Worm (Caenorhabditis elegans) whole organism, L4 larva: ENCODE data around the gene soc-1.

Experiments
- D1046.2 ChIP-seq: fragments of 200-800 bp; sonication (Bioruptor generic); IDR thresholded peaks from 2 replicates; pipeline ENCODE4 v1.3.6; 2022; ENCODE audit warnings: missing genetic modification characterization, missing compliant biosample characterization
- F37D6.2 ChIP-seq: sonication (generic microtip); optimal IDR thresholded peaks from 2 replicates; lab custom pipeline; 2016; ENCODE audit warnings: mild to moderate bottlenecking, missing genetic modification characterization, missing compliant biosample characterization
- R02D3.7 ChIP-seq: fragments of 150-350 bp; sonication (generic microtip); optimal IDR thresholded peaks from 3 replicates; lab custom pipeline; 2014; ENCODE audit warnings: missing biosample characterization, missing genetic modification characterization
- T26A8.4 ChIP-seq: fragments of 200-800 bp; sonication (Bioruptor generic); IDR thresholded peaks from 2 replicates; pipeline ENCODE4 v1.3.6; 2022; ENCODE audit warnings: missing genetic modification characterization, missing compliant biosample characterization
- Y105C5A.15 ChIP-seq: fragments of 200-800 bp; sonication (Bioruptor generic); IDR thresholded peaks from 2 replicates; pipeline ENCODE4 v1.3.6; 2022; ENCODE audit warnings: missing genetic modification characterization, missing compliant biosample characterization
- Y48G9A.11 ChIP-seq: fragments of 200-800 bp; sonication (Bioruptor generic); IDR thresholded peaks from 2 replicates; pipeline ENCODE4 v1.3.6; 2022; ENCODE audit warnings: missing genetic modification reagents, missing genetic modification characterization, missing compliant biosample characterization
- Y75B8A.6 ChIP-seq: fragments of 200-800 bp; sonication (Bioruptor generic); IDR thresholded peaks from 2 replicates; pipeline ENCODE4 v1.3.6; 2022; ENCODE audit warnings: missing genetic modification reagents, missing genetic modification characterization, missing compliant biosample characterization
- ama-1 ChIP-seq: fragments of 150-350 bp; optimal IDR thresholded peaks from 2 replicates; lab custom pipeline; 2014; ENCODE audit warnings: inconsistent platforms, mixed read lengths
- arid-1 ChIP-seq: fragments of 200-800 bp; sonication (Bioruptor generic); conservative IDR thresholded peaks from 2 replicates; pipeline ENCODE4 v1.3.6; 2022; ENCODE audit warnings: missing genetic modification reagents, missing genetic modification characterization, missing compliant biosample characterization
- ceh-44 ChIP-seq: fragments of 200-800 bp; sonication (Bioruptor generic); IDR thresholded peaks from 2 replicates; pipeline ENCODE4 v1.3.6; 2022; ENCODE audit warnings: missing genetic modification reagents, missing genetic modification characterization, missing compliant biosample characterization
- ceh-62 ChIP-seq: sonication (generic microtip); optimal IDR thresholded peaks from 2 replicates; lab custom pipeline; 2017; ENCODE audit warnings: missing biosample characterization, missing genetic modification characterization
- ces-1 ChIP-seq: fragments of 150-350 bp; sonication (generic microtip); optimal IDR thresholded peaks from 4 replicates; lab custom pipeline; 2014; ENCODE audit warnings: missing biosample characterization, missing genetic modification reagents, missing genetic modification characterization
- ctbp-1 ChIP-seq: fragments of 200-800 bp; sonication (Bioruptor generic); IDR thresholded peaks from 2 replicates; pipeline ENCODE4 v1.3.6; 2022; ENCODE audit warnings: missing genetic modification reagents, missing genetic modification characterization, missing compliant biosample characterization
- daf-12 ChIP-seq: fragments of 150-350 bp; optimal IDR thresholded peaks from 2 replicates; lab custom pipeline; 2014; ENCODE audit warnings: missing biosample characterization, missing genetic modification reagents, missing genetic modification characterization
- daf-19 ChIP-seq: fragments of 200-800 bp; sonication (Bioruptor generic); conservative IDR thresholded peaks from 2 replicates; pipeline ENCODE4 v1.3.6; 2022; ENCODE audit warnings: missing genetic modification characterization, missing compliant biosample characterization
- dve-1 ChIP-seq: sonication (generic microtip); optimal IDR thresholded peaks from 2 replicates; lab custom pipeline; 2017; ENCODE audit warnings: antibody characterized with exemption, mild to moderate bottlenecking, missing genetic modification characterization, missing compliant biosample characterization; ENCODE audit not compliant: insufficient read depth
- egl-27 ChIP-seq: sonication (generic microtip); optimal IDR thresholded peaks from 3 replicates; lab custom pipeline; 2017; ENCODE audit warnings: missing biosample characterization, missing genetic modification reagents, missing genetic modification characterization
- fos-1 ChIP-seq: fragments of 150-350 bp; optimal IDR thresholded peaks from 2 replicates; lab custom pipeline; 2014; ENCODE audit warnings: missing biosample characterization, missing genetic modification characterization
- hlh-11 ChIP-seq: fragments of 200-800 bp; sonication (Bioruptor generic); optimal IDR thresholded peaks from 2 replicates; lab custom pipeline; 2018; ENCODE audit warnings: mild to moderate bottlenecking, missing genetic modification characterization, missing compliant biosample characterization
- hlh-30 ChIP-seq: sonication (generic microtip); optimal IDR thresholded peaks from 2 replicates; lab custom pipeline; 2017; ENCODE audit warnings: antibody characterized with exemption, mild to moderate bottlenecking, missing genetic modification characterization, missing compliant biosample characterization; ENCODE audit not compliant: insufficient read depth
- jun-1 ChIP-seq: fragments of 150-350 bp; optimal IDR thresholded peaks from 2 replicates; lab custom pipeline; 2014; ENCODE audit warnings: missing biosample characterization, missing genetic modification reagents, missing genetic modification characterization
- lin-1 ChIP-seq: fragments of 200-800 bp; sonication (Bioruptor generic); IDR thresholded peaks from 2 replicates; pipeline ENCODE4 v1.3.6; 2022; ENCODE audit warnings: missing genetic modification reagents, missing genetic modification characterization, missing compliant biosample characterization
- lin-13 ChIP-seq: fragments of 150-350 bp; optimal IDR thresholded peaks from 2 replicates; lab custom pipeline; 2014; ENCODE audit warnings: missing biosample characterization, missing genetic modification reagents, missing genetic modification characterization
- lin-29 ChIP-seq: fragments of 200-800 bp; sonication (Bioruptor generic); IDR thresholded peaks from 2 replicates; pipeline ENCODE4 v1.3.6; 2022; ENCODE audit warnings: missing genetic modification reagents, missing genetic modification characterization, missing compliant biosample characterization
- lin-38 ChIP-seq: fragments of 200-800 bp; sonication (Bioruptor generic); IDR thresholded peaks from 2 replicates; pipeline ENCODE4 v1.3.6; 2022; ENCODE audit warnings: missing genetic modification reagents, missing genetic modification characterization, missing compliant biosample characterization
- lin-39 ChIP-seq: fragments of 150-350 bp; optimal IDR thresholded peaks from 2 replicates; lab custom pipeline; 2014; ENCODE audit warnings: missing biosample characterization, missing genetic modification reagents, missing genetic modification characterization
- madf-5 ChIP-seq, 2 experiments: fragments of 200-800 bp; sonication (Bioruptor generic); IDR thresholded peaks; 2 replicates each; pipeline ENCODE4 v1.3.6; 2022; ENCODE audit warnings: missing compliant biosample characterization in 2 of 2, missing genetic modification characterization in 2 of 2
- madf-9 ChIP-seq: fragments of 200-800 bp; sonication (Bioruptor generic); conservative IDR thresholded peaks from 2 replicates; pipeline ENCODE4 v1.3.6; 2022; ENCODE audit warnings: missing genetic modification reagents, missing genetic modification characterization, missing compliant biosample characterization
- mes-2 ChIP-seq: sonication (generic microtip); optimal IDR thresholded peaks from 2 replicates; lab custom pipeline; 2016; ENCODE audit warnings: missing genotype, mild to moderate bottlenecking, missing genetic modification characterization, missing compliant biosample characterization; ENCODE audit not compliant: poor library complexity, severe bottlenecking
- nhr-111 ChIP-seq: fragments of 200-800 bp; sonication (Bioruptor generic); optimal IDR thresholded peaks from 2 replicates; lab custom pipeline; 2018; ENCODE audit warnings: mild to moderate bottlenecking, missing genetic modification characterization, missing compliant biosample characterization
- nhr-6 ChIP-seq: fragments of 150-350 bp; optimal IDR thresholded peaks from 2 replicates; lab custom pipeline; 2014; ENCODE audit warnings: missing biosample characterization, missing genetic modification characterization
- nhr-77 ChIP-seq: fragments of 150-350 bp; optimal IDR thresholded peaks from 2 replicates; lab custom pipeline; 2014; ENCODE audit warnings: missing biosample characterization, missing genetic modification characterization
- pha-4 ChIP-seq, 2 experiments: fragments of 150-350 bp in 1 of 2; fragments of 200-800 bp in 1 of 2; sonication (Bioruptor generic) in 1 of 2; IDR thresholded peaks in 1 of 2; optimal IDR thresholded peaks in 1 of 2; 2 replicates each; pipeline versions ENCODE4 v1.3.6 to Lab custom; 2014 to 2022; ENCODE audit warnings: missing genetic modification characterization in 2 of 2, missing genetic modification reagents in 2 of 2, missing biosample characterization in 1 of 2, missing compliant biosample characterization in 1 of 2
- sdz-12 ChIP-seq: fragments of 200-800 bp; sonication (Bioruptor generic); optimal IDR thresholded peaks from 2 replicates; lab custom pipeline; 2018; ENCODE audit warnings: mild to moderate bottlenecking, missing genetic modification characterization, missing compliant biosample characterization
- unc-130 ChIP-seq: sonication (generic microtip); optimal IDR thresholded peaks from 2 replicates; lab custom pipeline; 2016; ENCODE audit warnings: missing genetic modification reagents, missing genetic modification characterization, missing compliant biosample characterization
- unc-39 ChIP-seq: sonication (generic microtip); optimal IDR thresholded peaks from 2 replicates; lab custom pipeline; 2017; ENCODE audit warnings: missing biosample characterization, missing genetic modification characterization
- unc-62 ChIP-seq, 3 experiments: fragments of 150-350 bp in 1 of 3; sonication (generic microtip); optimal IDR thresholded peaks in 2 of 3; peaks in 1 of 3; 1 replicate in 1 of 3; 2 replicates in 2 of 3; lab custom pipeline; 2014 to 2017; ENCODE audit warnings: missing biosample characterization in 3 of 3, missing genetic modification characterization in 3 of 3, missing genetic modification reagents in 3 of 3, missing genotype in 1 of 3
- vab-7 ChIP-seq: fragments of 200-800 bp; sonication (Bioruptor generic); IDR thresholded peaks from 2 replicates; pipeline ENCODE4 v1.3.6; 2022; ENCODE audit warnings: missing genetic modification reagents, missing genetic modification characterization, missing compliant biosample characterization
- zag-1 ChIP-seq: fragments of 150-350 bp; optimal IDR thresholded peaks from 2 replicates; lab custom pipeline; 2014; ENCODE audit warnings: missing biosample characterization, missing genetic modification characterization
- zip-2 ChIP-seq: fragments of 150-350 bp; optimal IDR thresholded peaks from 2 replicates; lab custom pipeline; 2014; ENCODE audit warnings: missing biosample characterization, missing genetic modification characterization

soc-1 gene

DNA sequence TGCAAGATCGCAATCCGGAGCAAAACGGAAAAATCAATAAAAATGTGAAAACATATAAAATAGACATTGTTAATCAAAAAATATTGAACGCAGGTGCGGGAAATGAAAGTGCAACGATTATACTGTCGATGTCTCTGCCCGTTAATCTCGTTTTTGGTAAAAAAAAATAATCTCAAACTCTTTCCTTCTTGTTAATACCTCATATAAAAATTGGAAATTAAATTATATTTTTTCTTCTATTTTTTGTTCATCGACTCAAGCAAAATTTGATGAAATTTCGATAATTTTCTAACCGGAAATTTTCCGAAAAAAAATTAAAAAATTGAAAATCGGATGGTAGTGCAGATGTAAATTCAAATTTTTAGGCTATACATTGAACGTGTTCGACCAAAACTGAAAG is 29.7 kb downstream of the soc-1 start, which contains the start of gene K03B4.9:
Gene K03B4.9, minus strand, starts transcription at position 101 of the 400 bp plus-strand sequence.
- no peak for TF ChIP-seq sdz-12
- TF ChIP-seq hlh-11 (tag; lab: Kevin White, UChicago) = no peak

DNA sequence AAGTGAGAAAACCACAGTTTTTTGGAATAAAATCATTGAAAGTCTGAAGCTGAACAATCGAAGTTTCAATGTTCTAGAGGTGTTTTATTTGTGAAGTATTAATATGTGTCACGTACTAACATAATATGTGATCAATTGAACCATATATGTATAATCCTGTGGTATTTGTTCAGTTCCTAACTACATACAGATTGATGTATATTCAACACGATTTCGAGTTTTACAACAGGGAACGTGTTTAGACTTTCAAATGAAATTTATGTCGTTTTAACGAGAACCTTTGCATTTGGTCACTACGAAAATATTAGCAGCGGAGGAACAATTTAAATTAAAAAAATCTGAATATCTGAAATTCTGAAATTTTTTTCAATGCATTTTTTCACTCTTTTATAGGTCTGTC is 31.8 kb downstream of the soc-1 start, which contains the start of gene K03B4.8:
Gene K03B4.8, minus strand, starts transcription at position 101 of the 400 bp plus-strand sequence.
- TF ChIP-seq ctbp-1 (GFP tag; lab: Robert Waterston, UW) (no peak), nhr-111 (GFP tag; lab: Kevin White, UChicago) (no peak), madf-9 (GFP tag; lab: Robert Waterston, UW) (no peak), F37D6.2 (tag; lab: Kevin White, UChicago) (no peak), vab-7 (GFP tag; lab: Robert Waterston, UW) (no peak), arid-1 (GFP tag; lab: Robert Waterston, UW) (no peak), madf-5 (GFP tag; IDR thresholded peaks at IDR 0.05; lab: Robert Waterston, UW) (no peak), unc-62 (GFP tag; optimal IDR thresholded peaks at IDR 0.05 in 1 of 2; lab: Kevin White, UChicago) (no peak), unc-62 (tag; optimal IDR thresholded peaks at IDR 0.05; lab: Kevin White, UChicago) (no peak), mes-2 (tag; lab: Kevin White, UChicago) (no peak), sdz-12 (no peak), R02D3.7 (no peak), jun-1 (no peak), ama-1 (no peak), ces-1 (GFP tag; lab: Kevin White, UChicago) (no peak), Y48G9A.11 (GFP tag; lab: Robert Waterston, UW) (no peak), lin-38 (GFP tag; lab: Robert Waterston, UW) (no peak), daf-19 (GFP tag; lab: Robert Waterston, UW) (no peak), zag-1 (tag; lab: Kevin White, UChicago) (no peak)
- TF ChIP-seq, all 104 proteins: peak for 0

- TF ChIP-seq dve-1 (tag; lab: Kevin White, UChicago) (no peak), zip-2 (tag; lab: Kevin White, UChicago) (no peak), D1046.2 (GFP tag; lab: Robert Waterston, UW) (no peak), madf-9 (GFP tag; lab: Robert Waterston, UW) (no peak), ceh-62 (tag; lab: Kevin White, UChicago) (no peak), F37D6.2 (tag; lab: Kevin White, UChicago) (no peak), Y48G9A.11 (GFP tag; lab: Robert Waterston, UW) (no peak), hlh-30 (tag; lab: Kevin White, UChicago) (no peak), pha-4 (GFP tag; IDR thresholded peaks at IDR 0.05; lab: Robert Waterston, UW) (no peak), pha-4 (tag; optimal IDR thresholded peaks at IDR 0.05; lab: Kevin White, UChicago) (no peak), egl-27 (tag; lab: Kevin White, UChicago) (no peak), daf-12 (tag; lab: Kevin White, UChicago) (no peak), nhr-77 (tag; lab: Kevin White, UChicago) (no peak), lin-1 (no peak), lin-39 (tag; lab: Kevin White, UChicago) (no peak), nhr-6 (tag; lab: Kevin White, UChicago) (no peak)
Observed at ce11 chrV:4676092-4676491, 33.3 kb downstream of the soc-1 start, which contains the start of gene K03B4.6. Gene K03B4.6 (minus strand): TSS chrV:4676192.

DNA sequence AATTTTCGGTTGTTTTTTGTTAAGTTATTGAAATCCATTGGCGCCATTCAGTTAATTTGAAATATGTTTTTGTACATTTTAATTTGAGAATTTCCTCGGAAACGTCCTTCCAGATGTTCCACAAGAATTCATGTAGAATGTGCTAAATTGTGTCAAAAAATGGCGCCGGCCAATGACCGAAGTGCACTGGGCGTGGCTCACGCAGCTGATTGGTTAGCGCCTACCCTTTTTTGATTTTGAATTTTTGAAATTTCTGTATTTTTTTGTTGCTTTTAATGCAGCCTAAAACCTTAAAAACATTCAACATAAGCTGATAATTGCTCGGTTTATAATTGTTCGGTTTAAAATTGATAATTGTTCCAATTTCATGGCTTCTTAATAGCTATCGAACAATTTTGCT is 34.1 kb downstream of the soc-1 start:
- TF ChIP-seq ceh-44 (GFP tag; lab: Robert Waterston, UW) (no peak), ama-1 (no peak), unc-39 (tag; lab: Kevin White, UChicago) (no peak), Y75B8A.6 (GFP tag; lab: Robert Waterston, UW) (no peak), unc-130 (GFP tag; lab: Kevin White, UChicago) (no peak), fos-1 (tag; lab: Kevin White, UChicago) (no peak), lin-29 (GFP tag; lab: Robert Waterston, UW) (no peak), T26A8.4 (GFP tag; lab: Robert Waterston, UW) (no peak), lin-13 (GFP tag; lab: Kevin White, UChicago) (no peak), Y105C5A.15 (GFP tag; lab: Robert Waterston, UW) (no peak)
